Worm (Caenorhabditis elegans) whole organism, midembryonic: ENCODE results near the gene vha-9.

ENCODE experiments used
- T22C8.4 ChIP-seq: fragments of 200-800 bp; sonication (Bioruptor generic); IDR thresholded peaks from 2 replicates; pipeline ENCODE4 v1.3.6; 2022; ENCODE audit warnings: missing genetic modification characterization, missing compliant biosample characterization
- flt-1 ChIP-seq: fragments of 200-800 bp; sonication (Bioruptor generic); IDR thresholded peaks from 2 replicates; pipeline ENCODE4 v1.3.6; 2022; ENCODE audit warnings: missing genetic modification characterization, missing compliant biosample characterization
- klf-2 ChIP-seq: fragments of 200-800 bp; sonication (Bioruptor generic); conservative IDR thresholded peaks from 2 replicates; pipeline ENCODE4 v1.3.6; 2022; ENCODE audit warnings: missing genetic modification reagents, missing genetic modification characterization, missing compliant biosample characterization
- med-1 ChIP-seq: sonication (generic microtip); optimal IDR thresholded peaks from 2 replicates; lab custom pipeline; 2017; ENCODE audit warnings: missing genetic modification characterization, mild to moderate bottlenecking, missing compliant biosample characterization, antibody characterized with exemption, missing genetic modification reagents; ENCODE audit not compliant: insufficient read depth
- ref-1 ChIP-seq: fragments of 200-800 bp; sonication (Bioruptor generic); conservative IDR thresholded peaks from 2 replicates; pipeline ENCODE4 v1.3.6; 2022; ENCODE audit warnings: missing genetic modification reagents, missing genetic modification characterization, missing compliant biosample characterization
- tab-1 ChIP-seq: fragments of 200-800 bp; sonication (Bioruptor generic); IDR thresholded peaks from 2 replicates; pipeline ENCODE4 v1.3.6; 2022; ENCODE audit warnings: missing genetic modification characterization, missing compliant biosample characterization
- ztf-29 ChIP-seq: fragments of 200-800 bp; sonication (Bioruptor generic); IDR thresholded peaks from 2 replicates; pipeline ENCODE4 v1.3.6; 2022; ENCODE audit warnings: missing genetic modification reagents, missing genetic modification characterization, missing compliant biosample characterization

DNA sequence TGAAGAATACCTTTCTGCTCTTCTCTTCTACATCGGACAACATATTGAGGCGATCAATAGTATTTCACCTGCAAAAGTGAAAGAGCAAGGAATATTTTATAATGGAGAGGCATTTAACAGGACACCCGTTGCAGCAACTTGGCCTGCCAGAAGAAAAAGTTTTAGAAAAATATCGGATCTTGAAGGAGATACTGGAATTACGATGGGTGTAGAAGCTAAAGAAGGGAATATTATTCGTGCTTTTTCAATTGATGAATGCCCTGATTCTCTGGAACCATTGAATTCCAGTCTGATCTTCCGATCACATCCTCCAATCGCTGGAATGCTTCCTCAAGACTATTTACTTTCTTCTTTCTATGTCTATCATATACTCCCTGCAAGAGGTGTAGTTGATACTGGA, 42.3 kb downstream of the vha-9 start:
- no peak for TF ChIP-seq klf-2 (GFP tag; lab: Robert Waterston, UW)
- TF ChIP-seq ref-1 (GFP tag; lab: Robert Waterston, UW) = no peak
- TF ChIP-seq ztf-29 (GFP tag; lab: Robert Waterston, UW) = no peak
- TF ChIP-seq flt-1 = no peak
- no peak for TF ChIP-seq med-1 (GFP tag; lab: Kevin White, UChicago)
- TF ChIP-seq tab-1 = no peak
- no peak for TF ChIP-seq T22C8.4 (GFP tag; lab: Robert Waterston, UW)
